Worm (Caenorhabditis elegans) whole organism, L1 larva: Measurements from ENCODE around the gene C30G12.6.

ENCODE experiments used
- C16A3.4 ChIP-seq: fragments of 150-350 bp; optimal IDR thresholded peaks from 2 replicates; lab custom pipeline; 2014; ENCODE audit warnings: missing biosample characterization, missing genetic modification characterization
- F16B12.6 ChIP-seq: fragments of 150-350 bp; optimal IDR thresholded peaks from 2 replicates; lab custom pipeline; 2014; ENCODE audit warnings: missing biosample characterization, missing genetic modification characterization
- aha-1 ChIP-seq: fragments of 150-350 bp; optimal IDR thresholded peaks from 2 replicates; lab custom pipeline; 2014; ENCODE audit warnings: missing biosample characterization, missing genetic modification characterization
- aly-2 ChIP-seq: fragments of 150-350 bp; optimal IDR thresholded peaks from 2 replicates; lab custom pipeline; 2014; ENCODE audit warnings: missing biosample characterization, missing genetic modification characterization
- ceh-63 ChIP-seq: fragments of 200-800 bp; sonication (Bioruptor generic); optimal IDR thresholded peaks from 2 replicates; lab custom pipeline; 2018; ENCODE audit warnings: mild to moderate bottlenecking, missing genetic modification characterization, missing compliant biosample characterization
- ceh-8 ChIP-seq: fragments of 200-800 bp; sonication (Bioruptor generic); optimal IDR thresholded peaks from 2 replicates; lab custom pipeline; 2018; ENCODE audit warnings: mild to moderate bottlenecking, missing genetic modification characterization, moderate library complexity, missing compliant biosample characterization
- ceh-82 ChIP-seq, 3 experiments: fragments of 150-350 bp in 1 of 3; sonication (generic microtip) in 2 of 3; optimal IDR thresholded peaks; 2 replicates each; lab custom pipeline; 2014 to 2017; ENCODE audit warnings: missing biosample characterization in 3 of 3, missing genetic modification characterization in 3 of 3
- ceh-88 ChIP-seq: fragments of 200-800 bp; sonication (Bioruptor generic); IDR thresholded peaks from 2 replicates; pipeline ENCODE4 v1.3.6; 2022; ENCODE audit warnings: missing genetic modification characterization, missing compliant biosample characterization
- ceh-90 ChIP-seq: sonication (generic microtip); optimal IDR thresholded peaks from 2 replicates; lab custom pipeline; 2016; ENCODE audit warnings: missing genetic modification characterization, missing compliant biosample characterization
- dpl-1 ChIP-seq, 3 experiments: fragments of 150-350 bp in 2 of 3; sonication (generic microtip) in 1 of 3; optimal IDR thresholded peaks; 2 replicates each; lab custom pipeline; 2014 to 2017; ENCODE audit warnings: missing biosample characterization in 3 of 3, missing genetic modification characterization in 3 of 3, missing genetic modification reagents in 3 of 3
- dsc-1 ChIP-seq: sonication (generic microtip); optimal IDR thresholded peaks from 2 replicates; lab custom pipeline; 2016; ENCODE audit warnings: mild to moderate bottlenecking, missing genetic modification characterization, missing compliant biosample characterization
- efl-1 ChIP-seq, 4 experiments: fragments of 150-350 bp; optimal IDR thresholded peaks in 3 of 4; peaks in 1 of 4; 1 replicate in 1 of 4; 2 replicates in 3 of 4; lab custom pipeline; 2014; ENCODE audit warnings: missing biosample characterization in 2 of 4, missing genetic modification characterization in 2 of 4, missing genetic modification reagents in 2 of 4
- egl-13 ChIP-seq: sonication (generic microtip); optimal IDR thresholded peaks from 2 replicates; lab custom pipeline; 2016; ENCODE audit warnings: missing genotype, missing genetic modification reagents, missing genetic modification characterization, missing compliant biosample characterization
- elt-2 ChIP-seq: sonication (generic microtip); optimal IDR thresholded peaks from 2 replicates; lab custom pipeline; 2016; ENCODE audit warnings: missing genetic modification characterization, mild to moderate bottlenecking, inconsistent platforms, missing compliant biosample characterization, missing genetic modification reagents
- ets-5 ChIP-seq: fragments of 200-800 bp; sonication (Bioruptor generic); IDR thresholded peaks from 2 replicates; pipeline ENCODE4 v1.3.6; 2022; ENCODE audit warnings: missing genetic modification characterization, missing compliant biosample characterization
- fkh-10 ChIP-seq: sonication (generic microtip); optimal IDR thresholded peaks from 2 replicates; lab custom pipeline; 2017; ENCODE audit warnings: missing biosample characterization, missing genetic modification reagents, missing genetic modification characterization
- hlh-17 ChIP-seq: fragments of 200-800 bp; sonication (Bioruptor generic); optimal IDR thresholded peaks from 2 replicates; lab custom pipeline; 2018; ENCODE audit warnings: missing genetic modification characterization, mild to moderate bottlenecking, missing compliant biosample characterization, moderate library complexity, borderline replicate concordance
- hpl-2 ChIP-seq: fragments of 150-350 bp; optimal IDR thresholded peaks from 2 replicates; lab custom pipeline; 2014; ENCODE audit warnings: missing biosample characterization, missing genetic modification reagents, missing genetic modification characterization
- irx-1 ChIP-seq: sonication (generic microtip); optimal IDR thresholded peaks from 2 replicates; lab custom pipeline; 2016; ENCODE audit warnings: missing genetic modification characterization, missing compliant biosample characterization
- isw-1 ChIP-seq: fragments of 200-800 bp; sonication (Bioruptor generic); IDR thresholded peaks from 2 replicates; pipeline ENCODE4 v1.3.6; 2022; ENCODE audit warnings: missing genetic modification characterization, missing compliant biosample characterization
- lin-14 ChIP-seq: fragments of 200-800 bp; sonication (Bioruptor generic); optimal IDR thresholded peaks from 2 replicates; lab custom pipeline; 2018; ENCODE audit warnings: mild to moderate bottlenecking, missing genetic modification characterization, moderate library complexity, missing compliant biosample characterization
- lin-15B ChIP-seq: fragments of 150-350 bp; sonication (generic microtip); optimal IDR thresholded peaks from 3 replicates; lab custom pipeline; 2014; ENCODE audit warnings: missing biosample characterization, missing genetic modification characterization
- lir-3 ChIP-seq: sonication (generic microtip); optimal IDR thresholded peaks from 2 replicates; lab custom pipeline; 2016; ENCODE audit warnings: mild to moderate bottlenecking, missing genetic modification characterization, moderate library complexity, missing compliant biosample characterization; ENCODE audit not compliant: poor library complexity
- lsy-2 ChIP-seq, 2 experiments: fragments of 150-350 bp; optimal IDR thresholded peaks; 2 replicates each; lab custom pipeline; 2014; ENCODE audit warnings: missing biosample characterization in 2 of 2, missing genetic modification characterization in 2 of 2
- mab-9 ChIP-seq: fragments of 200-800 bp; sonication (Bioruptor generic); IDR thresholded peaks from 2 replicates; pipeline ENCODE4 v1.3.6; 2022; ENCODE audit warnings: missing genetic modification reagents, missing genetic modification characterization, missing compliant biosample characterization
- mdl-1 ChIP-seq, 2 experiments: fragments of 150-350 bp; optimal IDR thresholded peaks; 2 replicates each; lab custom pipeline; 2014 to 2017; ENCODE audit warnings: missing biosample characterization in 2 of 2, missing genetic modification characterization in 2 of 2, inconsistent platforms in 1 of 2
- mef-2 ChIP-seq: fragments of 150-350 bp; optimal IDR thresholded peaks from 2 replicates; lab custom pipeline; 2014; ENCODE audit warnings: missing biosample characterization, missing genetic modification characterization
- nhr-19 ChIP-seq: fragments of 200-800 bp; sonication (Bioruptor generic); conservative IDR thresholded peaks from 2 replicates; pipeline ENCODE4 v1.3.6; 2022; ENCODE audit warnings: missing genetic modification characterization, missing compliant biosample characterization
- nhr-20 ChIP-seq: sonication (generic microtip); optimal IDR thresholded peaks from 2 replicates; lab custom pipeline; 2016; ENCODE audit warnings: mild to moderate bottlenecking, missing genetic modification characterization, missing compliant biosample characterization
- nhr-28 ChIP-seq: fragments of 150-350 bp; optimal IDR thresholded peaks from 2 replicates; lab custom pipeline; 2014; ENCODE audit warnings: missing biosample characterization, missing genetic modification characterization
- nhr-71 ChIP-seq: sonication (generic microtip); optimal IDR thresholded peaks from 2 replicates; lab custom pipeline; 2016; ENCODE audit warnings: mild to moderate bottlenecking, missing genetic modification characterization, moderate library complexity, missing compliant biosample characterization
- nhr-77 ChIP-seq: fragments of 150-350 bp; optimal IDR thresholded peaks from 2 replicates; lab custom pipeline; 2014; ENCODE audit warnings: missing biosample characterization, missing genetic modification characterization
- nhr-84 ChIP-seq: sonication (generic microtip); optimal IDR thresholded peaks from 2 replicates; lab custom pipeline; 2017; ENCODE audit warnings: missing biosample characterization, missing genetic modification characterization
- pax-3 ChIP-seq: fragments of 200-800 bp; sonication (Bioruptor generic); optimal IDR thresholded peaks from 2 replicates; lab custom pipeline; 2018; ENCODE audit warnings: mild to moderate bottlenecking, missing genetic modification characterization, moderate library complexity, missing compliant biosample characterization
- pqm-1 ChIP-seq: sonication (generic microtip); optimal IDR thresholded peaks from 3 replicates; lab custom pipeline; 2017; ENCODE audit warnings: missing biosample characterization, missing genetic modification characterization
- rnt-1 ChIP-seq: sonication (generic microtip); optimal IDR thresholded peaks from 2 replicates; lab custom pipeline; 2016; ENCODE audit warnings: mild to moderate bottlenecking, missing genetic modification characterization, moderate library complexity, missing compliant biosample characterization
- snpc-4 ChIP-seq: fragments of 150-350 bp; optimal IDR thresholded peaks from 2 replicates; lab custom pipeline; 2014; ENCODE audit warnings: missing biosample characterization, missing genetic modification characterization
- snu-23 ChIP-seq: sonication (generic microtip); optimal IDR thresholded peaks from 2 replicates; lab custom pipeline; 2016; ENCODE audit warnings: missing genetic modification characterization, missing compliant biosample characterization
- sptf-1 ChIP-seq: fragments of 150-350 bp; optimal IDR thresholded peaks from 2 replicates; lab custom pipeline; 2014; ENCODE audit warnings: missing biosample characterization, missing genetic modification characterization
- swsn-7 ChIP-seq: sonication (generic microtip); optimal IDR thresholded peaks from 2 replicates; lab custom pipeline; 2016; ENCODE audit warnings: missing genetic modification characterization, missing compliant biosample characterization
- tbx-2 ChIP-seq: sonication (generic microtip); optimal IDR thresholded peaks from 2 replicates; lab custom pipeline; 2016; ENCODE audit warnings: missing genetic modification characterization, missing compliant biosample characterization
- tlp-1 ChIP-seq: fragments of 150-350 bp; optimal IDR thresholded peaks from 2 replicates; lab custom pipeline; 2014; ENCODE audit warnings: missing biosample characterization, missing genetic modification characterization
- unc-130 ChIP-seq: fragments of 150-350 bp; optimal IDR thresholded peaks from 2 replicates; lab custom pipeline; 2017; ENCODE audit warnings: missing biosample characterization, missing genetic modification characterization, inconsistent platforms
- unc-30 ChIP-seq: sonication (generic microtip); optimal IDR thresholded peaks from 2 replicates; lab custom pipeline; 2017; ENCODE audit warnings: missing biosample characterization, missing genetic modification characterization
- unc-62 ChIP-seq: fragments of 150-350 bp; optimal IDR thresholded peaks from 2 replicates; lab custom pipeline; 2014; ENCODE audit warnings: missing biosample characterization, missing genetic modification reagents, missing genetic modification characterization
- unc-98 ChIP-seq: fragments of 200-800 bp; sonication (Bioruptor generic); IDR thresholded peaks from 2 replicates; pipeline ENCODE4 v1.3.6; 2022; ENCODE audit warnings: missing genetic modification characterization, missing compliant biosample characterization
- vab-15 ChIP-seq: sonication (generic microtip); optimal IDR thresholded peaks from 2 replicates; lab custom pipeline; 2017; ENCODE audit warnings: missing genotype, mild to moderate bottlenecking, missing genetic modification characterization, missing compliant biosample characterization
- xbp-1 ChIP-seq: sonication (generic microtip); optimal IDR thresholded peaks from 2 replicates; lab custom pipeline; 2016; ENCODE audit warnings: missing genetic modification characterization, missing compliant biosample characterization
- zag-1 ChIP-seq: fragments of 150-350 bp; optimal IDR thresholded peaks from 2 replicates; lab custom pipeline; 2014; ENCODE audit warnings: missing biosample characterization, missing genetic modification characterization
- zip-4 ChIP-seq: fragments of 200-800 bp; sonication (Bioruptor generic); optimal IDR thresholded peaks from 2 replicates; lab custom pipeline; 2018; ENCODE audit warnings: mild to moderate bottlenecking, missing genetic modification characterization, moderate library complexity, missing compliant biosample characterization

C30G12.6 gene

ce11 chrII:7273517-7273916 is 22.3 kb downstream of the C30G12.6 start:
- TF ChIP-seq aly-2 (tag; lab: Kevin White, UChicago) (no peak), lin-14 (GFP tag; lab: Kevin White, UChicago) (peak; percentile 31), mdl-1 (tag; optimal IDR thresholded peaks at IDR 0.05; lab: Kevin White, UChicago) (peak in 1 of 2 experiments; percentile 16), aha-1 (tag; lab: Kevin White, UChicago) (no peak), elt-2 (peak; percentile 71), nhr-20 (tag; lab: Kevin White, UChicago) (peak; percentile 12), pqm-1 (tag; lab: Kevin White, UChicago) (peak; percentile 61)

DNA sequence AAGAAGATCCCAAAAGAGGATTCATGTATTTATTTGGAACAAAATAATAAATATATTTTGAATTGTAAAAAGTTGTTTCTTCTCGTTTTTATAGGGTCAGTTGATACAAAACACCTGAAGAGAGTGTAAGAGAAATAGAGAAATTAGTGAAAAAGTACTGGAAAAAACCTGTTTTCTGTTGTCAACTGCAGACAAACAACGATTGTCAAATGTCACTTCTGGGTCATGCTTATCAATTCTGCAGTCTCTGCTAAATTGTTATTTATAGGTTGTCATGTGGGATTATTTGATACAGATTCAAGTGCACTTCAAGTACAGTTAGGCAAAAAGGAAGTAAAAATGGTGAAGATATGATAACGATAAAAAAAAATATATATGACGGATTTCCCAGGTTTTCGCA is 23.3 kb downstream of the C30G12.6 start:
- TF ChIP-seq ceh-8 (GFP tag; lab: Kevin White, UChicago) (no peak), lin-15B (no peak), elt-2 (no peak), unc-30 (tag; lab: Kevin White, UChicago) (no peak), vab-15 (no peak), aha-1 (tag; lab: Kevin White, UChicago) (no peak), pax-3 (tag; lab: Kevin White, UChicago) (no peak), snu-23 (peak; percentile 22), swsn-7 (no peak), rnt-1 (tag; lab: Kevin White, UChicago) (no peak), nhr-84 (no peak), C16A3.4 (tag; lab: Kevin White, UChicago) (no peak), unc-130 (tag; lab: Kevin White, UChicago) (no peak), efl-1 (optimal IDR thresholded peaks at IDR 0.05; lab: Kevin White, UChicago) (no peak), efl-1 (GFP tag; optimal IDR thresholded peaks at IDR 0.05 in 1 of 2; lab: Kevin White, UChicago) (peak in 1 of 2 experiments; percentile 73), hlh-17 (no peak), nhr-19 (no peak; the same call in 1 of the 2 replicates), nhr-28 (no peak), ets-5 (GFP tag; lab: Robert Waterston, UW) (no peak), snpc-4 (no peak), lsy-2 (tag; optimal IDR thresholded peaks at IDR 0.05; lab: Kevin White, UChicago) (peak in 1 of 2 experiments; percentile 12), irx-1 (tag; lab: Kevin White, UChicago) (no peak), tbx-2 (tag; lab: Kevin White, UChicago) (peak; percentile 44), sptf-1 (no peak), nhr-71 (tag; lab: Kevin White, UChicago) (peak; percentile 36), dpl-1 (GFP tag; optimal IDR thresholded peaks at IDR 0.05; lab: Kevin White, UChicago) (no peak), nhr-20 (tag; lab: Kevin White, UChicago) (peak; percentile 55), unc-98 (GFP tag; lab: Robert Waterston, UW) (no peak), xbp-1 (tag; lab: Kevin White, UChicago) (no peak), lir-3 (tag; lab: Kevin White, UChicago) (peak; percentile 45), aly-2 (tag; lab: Kevin White, UChicago) (no peak), unc-62 (GFP tag; lab: Kevin White, UChicago) (no peak), ceh-63 (GFP tag; lab: Kevin White, UChicago) (no peak), fkh-10 (GFP tag; lab: Kevin White, UChicago) (no peak), F16B12.6 (tag; lab: Kevin White, UChicago) (no peak), mab-9 (GFP tag; lab: Robert Waterston, UW) (no peak), dsc-1 (tag; lab: Kevin White, UChicago) (no peak), mef-2 (tag; lab: Kevin White, UChicago) (no peak), zip-4 (GFP tag; lab: Kevin White, UChicago) (no peak), ceh-82 (tag; optimal IDR thresholded peaks at IDR 0.05; lab: Kevin White, UChicago) (no peak), tlp-1 (tag; lab: Kevin White, UChicago) (no peak), zag-1 (tag; lab: Kevin White, UChicago) (no peak), egl-13 (tag; lab: Kevin White, UChicago) (no peak), ceh-90 (no peak), nhr-77 (tag; lab: Kevin White, UChicago) (no peak), ceh-88 (no peak), isw-1 (GFP tag; lab: Robert Waterston, UW) (no peak), hpl-2 (GFP tag; lab: Kevin White, UChicago) (no peak)
